Worm (Caenorhabditis elegans) whole organism, young adult: Measurements from ENCODE around the gene pals-17.

Source experiments
- B0019.2 ChIP-seq: fragments of 200-800 bp; sonication (Bioruptor generic); conservative IDR thresholded peaks from 2 replicates; pipeline ENCODE4 v1.3.6; 2022; ENCODE audit warnings: missing genetic modification reagents, missing genetic modification characterization, missing compliant biosample characterization
- B0035.1 ChIP-seq: sonication (generic microtip); optimal IDR thresholded peaks from 2 replicates; lab custom pipeline; 2016; ENCODE audit warnings: missing genetic modification characterization, mild to moderate bottlenecking, missing compliant biosample characterization, missing genotype, missing genetic modification reagents
- F22D6.2 ChIP-seq: sonication (generic microtip); optimal IDR thresholded peaks from 2 replicates; lab custom pipeline; 2016; ENCODE audit warnings: mild to moderate bottlenecking, missing genetic modification characterization, missing compliant biosample characterization
- F33H1.4 ChIP-seq: fragments of 200-800 bp; sonication (Bioruptor generic); IDR thresholded peaks from 2 replicates; pipeline ENCODE4 v1.3.6; 2022; ENCODE audit warnings: missing genetic modification reagents, missing genetic modification characterization, missing compliant biosample characterization
- F39B2.1 ChIP-seq: fragments of 200-800 bp; sonication (Bioruptor generic); IDR thresholded peaks from 2 replicates; pipeline ENCODE4 v1.3.6; 2022; ENCODE audit warnings: missing genetic modification reagents, missing genetic modification characterization, missing compliant biosample characterization
- K11D2.4 ChIP-seq: fragments of 200-800 bp; sonication (Bioruptor generic); IDR thresholded peaks from 2 replicates; pipeline ENCODE4 v1.3.6; 2022; ENCODE audit warnings: missing genetic modification reagents, missing genetic modification characterization, missing compliant biosample characterization
- T26A5.8 ChIP-seq: sonication (generic microtip); optimal IDR thresholded peaks from 2 replicates; lab custom pipeline; 2016; ENCODE audit warnings: missing genetic modification characterization, missing compliant biosample characterization
- aptf-2 ChIP-seq: fragments of 200-800 bp; sonication (Bioruptor generic); conservative IDR thresholded peaks from 2 replicates; pipeline ENCODE4 v1.3.6; 2022; ENCODE audit warnings: missing genetic modification reagents, missing genetic modification characterization, missing compliant biosample characterization
- atf-7 ChIP-seq: sonication (generic microtip); optimal IDR thresholded peaks from 2 replicates; lab custom pipeline; 2017; ENCODE audit warnings: mild to moderate bottlenecking, missing genetic modification characterization, missing compliant biosample characterization
- athp-1 ChIP-seq: sonication (generic microtip); optimal IDR thresholded peaks from 2 replicates; lab custom pipeline; 2017; ENCODE audit warnings: mild to moderate bottlenecking, missing genetic modification characterization, missing compliant biosample characterization
- attf-6 ChIP-seq: fragments of 200-800 bp; sonication (Bioruptor generic); IDR thresholded peaks from 2 replicates; pipeline ENCODE4 v1.3.6; 2022; ENCODE audit warnings: missing genetic modification reagents, missing genetic modification characterization, missing compliant biosample characterization
- cebp-1 ChIP-seq, 2 experiments: fragments of 200-800 bp in 1 of 2; sonication (Bioruptor generic) in 1 of 2; sonication (generic microtip) in 1 of 2; IDR thresholded peaks in 1 of 2; optimal IDR thresholded peaks in 1 of 2; 2 replicates each; pipeline versions ENCODE4 v1.3.6 to Lab custom; 2017 to 2022; ENCODE audit warnings: missing compliant biosample characterization in 2 of 2, missing genetic modification characterization in 2 of 2, mild to moderate bottlenecking in 1 of 2, missing genetic modification reagents in 1 of 2, moderate library complexity in 1 of 2
- cebp-2 ChIP-seq: fragments of 200-800 bp; sonication (Bioruptor generic); IDR thresholded peaks from 2 replicates; pipeline ENCODE4 v1.3.6; 2022; ENCODE audit warnings: missing genetic modification characterization, missing compliant biosample characterization
- chd-7 ChIP-seq: sonication (generic microtip); optimal IDR thresholded peaks from 2 replicates; lab custom pipeline; 2016; ENCODE audit warnings: mild to moderate bottlenecking, missing genetic modification characterization, moderate library complexity, missing compliant biosample characterization
- die-1 ChIP-seq: sonication (generic microtip); optimal IDR thresholded peaks from 2 replicates; lab custom pipeline; 2016; ENCODE audit warnings: missing genotype, mild to moderate bottlenecking, missing genetic modification characterization, missing compliant biosample characterization
- efl-1 ChIP-seq: fragments of 150-350 bp; optimal IDR thresholded peaks from 2 replicates; lab custom pipeline; 2014; ENCODE audit warnings: missing biosample characterization, missing genetic modification reagents, missing genetic modification characterization
- egl-44 ChIP-seq: fragments of 200-800 bp; sonication (Bioruptor generic); IDR thresholded peaks from 2 replicates; pipeline ENCODE4 v1.3.6; 2022; ENCODE audit warnings: missing genetic modification reagents, missing genetic modification characterization, missing compliant biosample characterization
- gei-17 ChIP-seq: fragments of 200-800 bp; sonication (Bioruptor generic); optimal IDR thresholded peaks from 2 replicates; lab custom pipeline; 2018; ENCODE audit warnings: mild to moderate bottlenecking, missing genetic modification characterization, missing compliant biosample characterization
- hmg-1.2 ChIP-seq: fragments of 200-800 bp; sonication (Bioruptor generic); IDR thresholded peaks from 2 replicates; pipeline ENCODE4 v1.3.6; 2022; ENCODE audit warnings: missing genetic modification reagents, missing genetic modification characterization, missing compliant biosample characterization
- hsf-1 ChIP-seq: fragments of 200-800 bp; sonication (Bioruptor generic); IDR thresholded peaks from 2 replicates; pipeline ENCODE4 v1.3.6; 2022; ENCODE audit warnings: missing genetic modification reagents, missing genetic modification characterization, missing compliant biosample characterization
- lin-40 ChIP-seq: sonication (generic microtip); optimal IDR thresholded peaks from 2 replicates; lab custom pipeline; 2016; ENCODE audit warnings: missing genetic modification characterization, mild to moderate bottlenecking, missing compliant biosample characterization, missing genotype, missing genetic modification reagents
- lin-54 ChIP-seq: fragments of 200-800 bp; sonication (Bioruptor generic); optimal IDR thresholded peaks from 2 replicates; lab custom pipeline; 2018; ENCODE audit warnings: mild to moderate bottlenecking, missing genetic modification characterization, missing compliant biosample characterization
- madf-10 ChIP-seq: sonication (generic microtip); optimal IDR thresholded peaks from 2 replicates; lab custom pipeline; 2016; ENCODE audit warnings: mild to moderate bottlenecking, missing genetic modification characterization, missing compliant biosample characterization
- madf-3 ChIP-seq: fragments of 200-800 bp; sonication (Bioruptor generic); IDR thresholded peaks from 2 replicates; pipeline ENCODE4 v1.3.6; 2022; ENCODE audit warnings: missing genetic modification reagents, missing genetic modification characterization, missing compliant biosample characterization
- madf-6 ChIP-seq: fragments of 200-800 bp; sonication (Bioruptor generic); IDR thresholded peaks from 2 replicates; pipeline ENCODE4 v1.3.6; 2022; ENCODE audit warnings: missing genetic modification reagents, missing genetic modification characterization, missing compliant biosample characterization
- madf-8 ChIP-seq: fragments of 200-800 bp; sonication (Bioruptor generic); conservative IDR thresholded peaks from 2 replicates; pipeline ENCODE4 v1.3.6; 2022; ENCODE audit warnings: missing genetic modification reagents, missing genetic modification characterization, missing compliant biosample characterization
- mcd-1 ChIP-seq: fragments of 200-800 bp; sonication (Bioruptor generic); IDR thresholded peaks from 2 replicates; pipeline ENCODE4 v1.3.6; 2022; ENCODE audit warnings: missing genetic modification reagents, missing genetic modification characterization, missing compliant biosample characterization
- mxl-1 ChIP-seq: sonication (generic microtip); optimal IDR thresholded peaks from 2 replicates; lab custom pipeline; 2016; ENCODE audit warnings: missing genetic modification characterization, missing compliant biosample characterization
- nhr-179 ChIP-seq: sonication (generic microtip); optimal IDR thresholded peaks from 2 replicates; lab custom pipeline; 2016; ENCODE audit warnings: mild to moderate bottlenecking, missing genetic modification characterization, missing compliant biosample characterization
- nhr-80 ChIP-seq: sonication (generic microtip); optimal IDR thresholded peaks from 2 replicates; lab custom pipeline; 2016; ENCODE audit warnings: missing genetic modification characterization, missing compliant biosample characterization
- pbrm-1 ChIP-seq: fragments of 200-800 bp; sonication (Bioruptor generic); IDR thresholded peaks from 2 replicates; pipeline ENCODE4 v1.3.6; 2022; ENCODE audit warnings: missing genetic modification reagents, missing genetic modification characterization, missing compliant biosample characterization
- snpc-1.1 ChIP-seq: sonication (generic microtip); optimal IDR thresholded peaks from 2 replicates; lab custom pipeline; 2017; ENCODE audit warnings: missing genetic modification characterization, mild to moderate bottlenecking, missing compliant biosample characterization, antibody characterized with exemption, moderate library complexity, missing genotype, missing genetic modification reagents; ENCODE audit not compliant: insufficient read depth
- snpc-1.3 ChIP-seq: sonication (generic microtip); optimal IDR thresholded peaks from 2 replicates; lab custom pipeline; 2017; ENCODE audit warnings: missing genetic modification characterization, mild to moderate bottlenecking, missing compliant biosample characterization, antibody characterized with exemption, moderate library complexity, missing genotype, missing genetic modification reagents; ENCODE audit not compliant: insufficient read depth
- snpc-3.4 ChIP-seq: sonication (generic microtip); optimal IDR thresholded peaks from 2 replicates; lab custom pipeline; 2017; ENCODE audit warnings: missing genetic modification characterization, mild to moderate bottlenecking, missing compliant biosample characterization, antibody characterized with exemption, moderate library complexity, missing genotype, missing genetic modification reagents
- somi-1 ChIP-seq: fragments of 200-800 bp; sonication (Bioruptor generic); optimal IDR thresholded peaks from 2 replicates; lab custom pipeline; 2018; ENCODE audit warnings: mild to moderate bottlenecking, missing genetic modification characterization, missing compliant biosample characterization
- unc-62 ChIP-seq: fragments of 150-350 bp; optimal IDR thresholded peaks from 2 replicates; lab custom pipeline; 2014; ENCODE audit warnings: missing biosample characterization, missing genetic modification reagents, missing genetic modification characterization
- zfh-2 ChIP-seq: fragments of 200-800 bp; sonication (Bioruptor generic); conservative IDR thresholded peaks from 2 replicates; pipeline ENCODE4 v1.3.6; 2022; ENCODE audit warnings: missing genetic modification reagents, missing genetic modification characterization, missing compliant biosample characterization
- zim-3 ChIP-seq: sonication (generic microtip); optimal IDR thresholded peaks from 2 replicates; lab custom pipeline; 2017; ENCODE audit warnings: mild to moderate bottlenecking, missing genetic modification characterization, moderate library complexity, missing compliant biosample characterization
- ztf-22 ChIP-seq: fragments of 200-800 bp; sonication (Bioruptor generic); optimal IDR thresholded peaks from 2 replicates; lab custom pipeline; 2018; ENCODE audit warnings: mild to moderate bottlenecking, missing genetic modification characterization, moderate library complexity, missing compliant biosample characterization
- ztf-28 ChIP-seq: fragments of 200-800 bp; sonication (Bioruptor generic); IDR thresholded peaks from 2 replicates; pipeline ENCODE4 v1.3.6; 2022; ENCODE audit warnings: missing genetic modification reagents, missing genetic modification characterization, missing compliant biosample characterization
- ztf-3 ChIP-seq: fragments of 200-800 bp; sonication (Bioruptor generic); optimal IDR thresholded peaks from 2 replicates; lab custom pipeline; 2018; ENCODE audit warnings: mild to moderate bottlenecking, missing genetic modification characterization, missing compliant biosample characterization

pals-17 gene

ce11 chrIII:1416571-1416970 is 24.9 kb upstream of the pals-17 start:
- no peak for TF ChIP-seq efl-1 (GFP tag; lab: Kevin White, UChicago)
- no peak for TF ChIP-seq nhr-179
- TF ChIP-seq ztf-22 (GFP tag; lab: Kevin White, UChicago), result no peak
- no peak for TF ChIP-seq T26A5.8 (tag; lab: Kevin White, UChicago)
- TF ChIP-seq K11D2.4 (GFP tag; lab: Robert Waterston, UW), result no peak
- peak; percentile 19 for TF ChIP-seq lin-54
- no peak for TF ChIP-seq mxl-1 (tag; lab: Kevin White, UChicago)
- no peak for TF ChIP-seq F39B2.1 (GFP tag; lab: Robert Waterston, UW)
- no peak for TF ChIP-seq somi-1 (GFP tag; lab: Kevin White, UChicago)
- peak; percentile 33; the same call in 1 of the 2 replicates for TF ChIP-seq mcd-1 (GFP tag; lab: Robert Waterston, UW)
- TF ChIP-seq B0035.1 (tag; lab: Kevin White, UChicago), result no peak
- TF ChIP-seq lin-40 (tag; lab: Kevin White, UChicago), result no peak
- peak; percentile 94 for TF ChIP-seq madf-3 (GFP tag; lab: Robert Waterston, UW)
- no peak for TF ChIP-seq ztf-3
- no peak for TF ChIP-seq F22D6.2
- no peak for TF ChIP-seq cebp-1 (GFP tag; IDR thresholded peaks at IDR 0.05; lab: Robert Waterston, UW)
- TF ChIP-seq cebp-1 (tag; optimal IDR thresholded peaks at IDR 0.05; lab: Kevin White, UChicago), result no peak

DNA sequence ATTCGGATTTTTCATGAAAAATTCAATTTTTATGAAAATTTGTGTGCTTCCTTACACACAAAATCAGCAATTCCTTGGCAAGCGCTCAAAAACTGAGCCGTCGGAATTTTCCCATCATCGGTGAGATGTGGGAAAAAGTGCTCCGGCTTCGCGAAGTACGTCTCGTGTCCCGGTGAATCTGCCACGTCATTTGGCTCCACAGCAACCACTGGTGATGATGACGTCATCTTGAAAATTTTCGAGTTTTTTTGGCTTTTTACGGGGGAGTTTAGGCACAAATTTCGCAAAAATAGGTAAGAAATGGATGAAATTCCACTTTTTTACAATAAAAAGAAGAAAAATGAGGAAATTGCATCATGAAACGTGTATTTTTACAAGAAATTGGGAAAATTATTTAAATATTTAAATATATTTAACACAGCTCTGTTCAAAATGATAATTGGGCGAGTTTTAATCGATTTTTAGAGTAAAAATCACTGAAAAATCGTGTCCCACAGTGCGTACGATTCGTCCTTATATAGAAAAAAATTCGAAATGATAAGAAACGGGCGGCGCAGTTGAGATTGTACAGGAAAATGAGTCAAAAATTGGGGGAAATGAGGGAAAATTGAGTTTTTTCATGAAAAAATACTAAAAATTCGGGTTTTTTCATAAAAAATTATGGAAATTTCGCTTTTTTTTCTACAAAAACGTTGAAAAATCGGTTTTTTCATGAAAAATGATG is 22.4 kb upstream of the pals-17 start, which contains the start of gene Y82E9BR.14:
Y82E9BR.14 (minus strand) TSS at position 227 of the 724 bp plus-strand sequence.
- peak; percentile 10 for TF ChIP-seq T26A5.8 (tag; lab: Kevin White, UChicago)
- no peak for TF ChIP-seq athp-1 (tag; lab: Kevin White, UChicago)
- TF ChIP-seq nhr-80 (tag; lab: Kevin White, UChicago), result peak; percentile 53
- no peak for TF ChIP-seq somi-1 (GFP tag; lab: Kevin White, UChicago)
- TF ChIP-seq hsf-1 (GFP tag; lab: Robert Waterston, UW), result peak; percentile 42
- TF ChIP-seq madf-3 (GFP tag; lab: Robert Waterston, UW), result peak; percentile 85
- no peak for TF ChIP-seq chd-7 (tag; lab: Kevin White, UChicago)
- no peak for TF ChIP-seq aptf-2 (GFP tag; lab: Robert Waterston, UW)
- TF ChIP-seq pbrm-1, result no peak
- no peak for TF ChIP-seq snpc-1.1 (tag; lab: Kevin White, UChicago)
- peak; percentile 74 for TF ChIP-seq atf-7 (tag; lab: Kevin White, UChicago)
- TF ChIP-seq zfh-2 (GFP tag; lab: Robert Waterston, UW), result no peak
- TF ChIP-seq ztf-28 (GFP tag; lab: Robert Waterston, UW), result no peak
- 0 out of 2 replicates have a peak, but pooled peaks have one; percentile 9 for TF ChIP-seq hmg-1.2
- no peak for TF ChIP-seq unc-62
- no peak for TF ChIP-seq egl-44 (GFP tag; lab: Robert Waterston, UW)

DNA sequence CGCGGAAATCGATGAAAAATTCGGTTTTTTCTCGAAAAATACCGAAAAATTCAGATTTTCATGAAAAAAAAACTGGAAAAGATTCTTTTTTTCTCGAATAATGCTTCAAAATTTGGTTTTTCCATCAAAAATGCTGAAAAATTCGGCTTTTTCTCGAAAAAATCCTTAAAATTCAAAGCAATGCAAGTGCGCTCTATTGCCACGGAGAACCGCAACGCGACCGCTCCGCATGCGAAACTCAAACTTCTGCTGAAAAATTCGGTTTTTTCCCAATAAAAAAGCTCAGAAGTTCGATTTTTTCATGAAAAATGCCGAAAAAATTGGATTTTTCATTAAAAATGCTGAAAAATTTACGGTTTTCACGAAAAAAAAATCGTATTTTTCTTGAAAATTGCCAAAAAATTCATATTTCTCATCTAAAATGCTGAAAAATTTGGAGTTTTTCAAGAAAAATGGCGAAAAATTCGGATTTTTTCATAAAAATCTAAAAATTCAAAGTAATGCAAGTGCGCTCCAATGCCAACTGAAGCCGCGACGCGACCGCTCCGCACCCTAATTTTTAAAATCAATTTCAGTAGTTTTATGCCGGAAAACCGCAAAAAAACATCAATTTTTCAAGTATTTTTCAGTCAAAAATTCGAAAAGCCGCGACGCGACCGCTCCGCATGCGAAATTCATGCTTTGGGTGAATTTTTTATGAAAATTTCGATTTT is 21.6 kb upstream of the pals-17 start:
- TF ChIP-seq madf-8 (GFP tag; lab: Robert Waterston, UW) (no peak), athp-1 (tag; lab: Kevin White, UChicago) (no peak), gei-17 (GFP tag; lab: Kevin White, UChicago) (no peak), cebp-2 (GFP tag; lab: Robert Waterston, UW) (no peak), mcd-1 (GFP tag; lab: Robert Waterston, UW) (peak; percentile 63), snpc-3.4 (tag; lab: Kevin White, UChicago) (no peak), zim-3 (tag; lab: Kevin White, UChicago) (no peak), F33H1.4 (no peak), B0019.2 (GFP tag; lab: Robert Waterston, UW) (no peak), attf-6 (GFP tag; lab: Robert Waterston, UW) (no peak), snpc-1.3 (tag; lab: Kevin White, UChicago) (peak; percentile 9), madf-6 (GFP tag; lab: Robert Waterston, UW) (peak; percentile 9; the same call in 1 of the 2 replicates), die-1 (tag; lab: Kevin White, UChicago) (no peak), B0035.1 (tag; lab: Kevin White, UChicago) (no peak), somi-1 (GFP tag; lab: Kevin White, UChicago) (no peak), ztf-3 (no peak), madf-3 (GFP tag; lab: Robert Waterston, UW) (peak; percentile 97), madf-10 (tag; lab: Kevin White, UChicago) (no peak), egl-44 (GFP tag; lab: Robert Waterston, UW) (no peak), lin-54 (peak; percentile 27)
